Worm (Caenorhabditis elegans): ENCODE results near the gene pho-1.

- TF ChIP-seq ham-2 (GFP tag; optimal IDR thresholded peaks at IDR 0.05) (no peak), unc-62 (GFP tag; optimal IDR thresholded peaks at IDR 0.05) (no peak), ceh-43 (GFP tag; optimal IDR thresholded peaks at IDR 0.05) (no peak), ztf-11 (tag; optimal IDR thresholded peaks at IDR 0.05) (no peak), sem-2 (GFP tag; optimal IDR thresholded peaks at IDR 0.05) (no peak), tbx-8 (GFP tag; optimal IDR thresholded peaks at IDR 0.05) (no peak), unc-39 (tag; optimal IDR thresholded peaks at IDR 0.05) (no peak), lsy-2 (tag; optimal IDR thresholded peaks at IDR 0.05) (no peak)
Measured at ce11 chrII:5225284-5225683, 10.4 kb downstream of the pho-1 start, which contains the start of gene dsh-1.

Data from whole organism, mixed stage, embryonic.